Fruit fly (Drosophila melanogaster): Measurements from ENCODE around the gene CG31730.

Gene CG31730

dm6 chr2L:13295978-13296702, 36.6 kb upstream of the CG31730 start (continued):
- TF ChIP-seq caup (GFP tag; optimal IDR thresholded peaks at IDR 0.05; ENCODE audit: severe bottlenecking): no peak
- no peak for TF ChIP-seq hb (GFP tag; IDR thresholded peaks at IDR 0.05; ENCODE audit: partially characterized antibody)
- TF ChIP-seq CG13894 (tag; optimal IDR thresholded peaks at IDR 0.05): no peak
- no peak for TF ChIP-seq Kr (GFP tag; optimal IDR thresholded peaks at IDR 0.05)
- TF ChIP-seq klu (GFP tag; IDR thresholded peaks at IDR 0.05): no peak
- no peak for TF ChIP-seq fru (optimal IDR thresholded peaks at IDR 0.05)
- peak; percentile 59 for TF ChIP-seq Blimp-1 (GFP tag; optimal IDR thresholded peaks at IDR 0.05)
- no peak for TF ChIP-seq sob (GFP tag; IDR thresholded peaks at IDR 0.05)
- TF ChIP-seq peb (GFP tag; IDR thresholded peaks at IDR 0.05): no peak
- peak; percentile 47; the same call in 1 of the 3 replicates for TF ChIP-seq CG34422 (GFP tag; IDR thresholded peaks at IDR 0.05)
- peak; percentile 25 for TF ChIP-seq gfzf (GFP tag; optimal IDR thresholded peaks at IDR 0.05)
- no peak for TF ChIP-seq yki (optimal IDR thresholded peaks at IDR 0.05)
- no peak for TF ChIP-seq GATAe (GFP tag; conservative IDR thresholded peaks at IDR 0.05)
- no peak for TF ChIP-seq CG16779 (GFP tag; IDR thresholded peaks at IDR 0.05)
- TF ChIP-seq CG15514 (GFP tag; optimal IDR thresholded peaks at IDR 0.05): no peak
- no peak for TF ChIP-seq slp2 (GFP tag; optimal IDR thresholded peaks at IDR 0.05)
- no peak for TF ChIP-seq CG14860 (GFP tag; IDR thresholded peaks at IDR 0.05; ENCODE audit: partially characterized antibody)
- no peak for TF ChIP-seq CG3065 (GFP tag; optimal IDR thresholded peaks at IDR 0.05)
- peak; percentile 51; the same call in 2 of the 3 replicates for TF ChIP-seq HLH4C (GFP tag; IDR thresholded peaks at IDR 0.05; ENCODE audit: partially characterized antibody)
- TF ChIP-seq bcd (GFP tag; optimal IDR thresholded peaks at IDR 0.05): no peak
- peak; percentile 39 for TF ChIP-seq Sry-δ (GFP tag; optimal IDR thresholded peaks at IDR 0.05)
- TF ChIP-seq Bgb (GFP tag; IDR thresholded peaks at IDR 0.05; ENCODE audit: partially characterized antibody): peak; percentile 60
- TF ChIP-seq CG3726 (GFP tag; IDR thresholded peaks at IDR 0.05): no peak
- TF ChIP-seq CG8290 (GFP tag; optimal IDR thresholded peaks at IDR 0.05): peak; percentile 13
- TF ChIP-seq CG8290 (tag; optimal IDR thresholded peaks at IDR 0.05): no peak
- TF ChIP-seq CG8944 (GFP tag; optimal IDR thresholded peaks at IDR 0.05): no peak
- no peak for TF ChIP-seq CG6813 (GFP tag; optimal IDR thresholded peaks at IDR 0.05)
- no peak for TF ChIP-seq CG18764 (GFP tag; optimal IDR thresholded peaks at IDR 0.05)
- no peak for TF ChIP-seq CG9727 (GFP tag; optimal IDR thresholded peaks at IDR 0.05)
- TF ChIP-seq CG14441 (GFP tag; IDR thresholded peaks at IDR 0.05): no peak
- TF ChIP-seq MESR4 (GFP tag; optimal IDR thresholded peaks at IDR 0.05): peak; percentile 72
- TF ChIP-seq maf-S (GFP tag; optimal IDR thresholded peaks at IDR 0.05): no peak
- no peak for TF ChIP-seq CG1602 (GFP tag; optimal IDR thresholded peaks at IDR 0.05)
- TF ChIP-seq da (GFP tag; optimal IDR thresholded peaks at IDR 0.05): no peak
- no peak for TF ChIP-seq CG10462 (GFP tag; optimal IDR thresholded peaks at IDR 0.05)
- peak; percentile 18 for TF ChIP-seq CG13296 (GFP tag; optimal IDR thresholded peaks at IDR 0.05)
- TF ChIP-seq trem (tag; optimal IDR thresholded peaks at IDR 0.05): peak; percentile 47
- no peak; the same call in 2 of the 3 replicates for TF ChIP-seq otp (GFP tag; IDR thresholded peaks at IDR 0.05)
- TF ChIP-seq ftz-f1 (GFP tag; optimal IDR thresholded peaks at IDR 0.05): peak; percentile 12
- peak; percentile 44 for TF ChIP-seq CG17186 (GFP tag; optimal IDR thresholded peaks at IDR 0.05)
- TF ChIP-seq run (tag; optimal IDR thresholded peaks at IDR 0.05): no peak
- no peak for TF ChIP-seq Nf-YA (GFP tag; IDR thresholded peaks at IDR 0.05)
- TF ChIP-seq CG11247 (GFP tag; IDR thresholded peaks at IDR 0.05): no peak
- TF ChIP-seq CHES-1-like (GFP tag; optimal IDR thresholded peaks at IDR 0.05): peak; percentile 57
- no peak for TF ChIP-seq zf30C (GFP tag; optimal IDR thresholded peaks at IDR 0.05)
- TF ChIP-seq CoRest (tag; optimal IDR thresholded peaks at IDR 0.05): no peak
- no peak for TF ChIP-seq NC2β (GFP tag; optimal IDR thresholded peaks at IDR 0.05)
- no peak for TF ChIP-seq CG6765 (GFP tag; optimal IDR thresholded peaks at IDR 0.05)
- TF ChIP-seq CG2712 (tag; optimal IDR thresholded peaks at IDR 0.05): no peak
- TF ChIP-seq Tbp (GFP tag; optimal IDR thresholded peaks at IDR 0.05): no peak
- TF ChIP-seq Ada2b (GFP tag; IDR thresholded peaks at IDR 0.05): no peak

All from whole organism, embryonic.